Worm (Caenorhabditis elegans) whole organism, early embryonic: ENCODE measurements around the gene F57H12.5.

Experiments used
- B0310.2 ChIP-seq: sonication (generic microtip); optimal IDR thresholded peaks from 2 replicates; lab custom pipeline; 2016; ENCODE audit warnings: mild to moderate bottlenecking, missing genetic modification characterization, missing compliant biosample characterization
- F13C5.2 ChIP-seq: sonication (generic microtip); optimal IDR thresholded peaks from 2 replicates; lab custom pipeline; 2017; ENCODE audit warnings: mild to moderate bottlenecking, missing genetic modification characterization, inconsistent platforms, missing compliant biosample characterization
- ama-1 ChIP-seq: fragments of 150-350 bp; optimal IDR thresholded peaks from 2 replicates; lab custom pipeline; 2014
- ceh-13 ChIP-seq: fragments of 200-800 bp; sonication (Bioruptor generic); optimal IDR thresholded peaks from 2 replicates; lab custom pipeline; 2018; ENCODE audit warnings: mild to moderate bottlenecking, missing genetic modification characterization, missing compliant biosample characterization
- ceh-36 ChIP-seq: sonication (generic microtip); optimal IDR thresholded peaks from 2 replicates; lab custom pipeline; 2016; ENCODE audit warnings: missing genetic modification characterization, inconsistent platforms, missing compliant biosample characterization
- ets-7 ChIP-seq: sonication (generic microtip); optimal IDR thresholded peaks from 2 replicates; lab custom pipeline; 2016; ENCODE audit warnings: missing genotype, missing genetic modification characterization, missing compliant biosample characterization
- flt-1 ChIP-seq: fragments of 200-800 bp; sonication (Bioruptor generic); IDR thresholded peaks from 2 replicates; pipeline ENCODE4 v1.3.6; 2022; ENCODE audit warnings: missing genetic modification characterization, missing compliant biosample characterization
- hmbx-1 ChIP-seq: sonication (generic microtip); optimal IDR thresholded peaks from 2 replicates; lab custom pipeline; 2016; ENCODE audit warnings: mild to moderate bottlenecking, missing genetic modification characterization, missing compliant biosample characterization
- hmg-4 ChIP-seq: fragments of 200-800 bp; sonication (Bioruptor generic); optimal IDR thresholded peaks from 2 replicates; lab custom pipeline; 2018; ENCODE audit warnings: mild to moderate bottlenecking, missing genetic modification characterization, missing compliant biosample characterization
- hnd-1 ChIP-seq: sonication (generic microtip); optimal IDR thresholded peaks from 2 replicates; lab custom pipeline; 2016; ENCODE audit warnings: missing genetic modification characterization, missing compliant biosample characterization
- pes-1 ChIP-seq: fragments of 200-800 bp; sonication (Bioruptor generic); IDR thresholded peaks from 2 replicates; pipeline ENCODE4 v1.3.6; 2022; ENCODE audit warnings: missing genetic modification reagents, missing genetic modification characterization, missing compliant biosample characterization
- sea-1 ChIP-seq: fragments of 200-800 bp; sonication (Bioruptor generic); conservative IDR thresholded peaks from 2 replicates; pipeline ENCODE4 v1.3.6; 2022; ENCODE audit warnings: missing genetic modification characterization, missing compliant biosample characterization
- tbx-11 ChIP-seq: fragments of 200-800 bp; sonication (Bioruptor generic); IDR thresholded peaks from 2 replicates; pipeline ENCODE4 v1.3.6; 2022; ENCODE audit warnings: missing genetic modification characterization, missing compliant biosample characterization
- tra-4 ChIP-seq: sonication (generic microtip); optimal IDR thresholded peaks from 2 replicates; lab custom pipeline; 2017; ENCODE audit warnings: missing genetic modification characterization, missing compliant biosample characterization

ce11 chrIV:7994715-7995114, 27.6 kb downstream of the F57H12.5 start:
- TF ChIP-seq ets-7 (tag; lab: Kevin White, UChicago) (no peak), ama-1 (lab: Kevin White, UChicago) (no peak), tra-4 (no peak), ceh-13 (GFP tag; lab: Kevin White, UChicago) (no peak), F13C5.2 (tag; lab: Kevin White, UChicago) (no peak), ceh-36 (tag; lab: Kevin White, UChicago) (no peak), B0310.2 (no peak), pes-1 (no peak), flt-1 (no peak), tbx-11 (GFP tag; lab: Robert Waterston, UW) (no peak), sea-1 (GFP tag; lab: Robert Waterston, UW) (no peak), hmg-4 (GFP tag; lab: Kevin White, UChicago) (no peak), hmbx-1 (tag; lab: Kevin White, UChicago) (no peak), hnd-1 (tag; lab: Kevin White, UChicago) (no peak)
